Fruit fly (Drosophila melanogaster) whole organism, pupa: Measurements from ENCODE around the gene CG32270.

Experiments
- D1 ChIP-seq: fragments of 200-800 bp; sonication (Bioruptor generic); optimal IDR thresholded peaks from 2 replicates; lab custom pipeline; 2018; ENCODE audit warnings: missing biosample characterization, mild to moderate bottlenecking, missing genetic modification characterization, moderate library complexity
- Ets98B ChIP-seq: fragments of 200-800 bp; sonication (Bioruptor generic); IDR thresholded peaks from 2 replicates; pipeline ENCODE4 v1.3.6; 2022; ENCODE audit warnings: missing biosample characterization, missing genetic modification characterization
- gl ChIP-seq: fragments of 200-800 bp; sonication (Bioruptor generic); optimal IDR thresholded peaks from 2 replicates; lab custom pipeline; 2018; ENCODE audit warnings: missing biosample characterization, mild to moderate bottlenecking, missing genetic modification characterization

- TF ChIP-seq D1 (tag; lab: Kevin White, UChicago): no peak
- TF ChIP-seq Ets98B: 0 out of 2 replicates have a peak, but pooled peaks have one; percentile 19
- TF ChIP-seq gl (tag; lab: Kevin White, UChicago): no peak
Measured at dm6 chr3L:3164951-3165350, 43.8 kb downstream of the CG32270 start, which contains the start of gene CG32280.
